Fruit fly (Drosophila melanogaster): ENCODE data around the gene CG2200.
A peak's percentile ranks its signal among the peaks of the same experiment; 100 is the strongest.

The CG2200 gene

DNA sequence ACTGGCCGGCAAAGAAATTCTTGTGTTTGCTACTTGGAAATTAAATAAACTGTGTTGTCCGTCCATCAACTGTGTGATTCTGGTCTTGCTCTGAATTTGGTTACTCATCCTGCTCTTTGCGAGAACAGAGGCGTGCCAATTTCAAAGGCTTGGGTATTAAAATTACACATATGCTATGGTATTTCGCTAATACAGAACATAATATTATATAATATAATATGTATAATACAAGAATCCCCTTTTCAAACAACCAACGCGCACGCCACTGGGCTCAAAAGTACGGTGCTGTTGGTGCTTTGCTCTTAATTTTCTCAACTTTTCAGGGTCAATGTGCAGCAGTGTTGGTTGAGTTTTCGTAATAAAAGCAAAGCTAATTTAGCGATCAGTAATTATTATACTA, 5.8 kb downstream of the CG2200 start (continued):
- no peak for TF ChIP-seq CG13287 (GFP tag; IDR thresholded peaks at IDR 0.05; ENCODE audit: partially characterized antibody)
- peak; percentile 81 for TF ChIP-seq CG12071 (GFP tag; optimal IDR thresholded peaks at IDR 0.05)
- peak; percentile 71 for TF ChIP-seq CG10321 (GFP tag; IDR thresholded peaks at IDR 0.05)
- TF ChIP-seq lbe (GFP tag; optimal IDR thresholded peaks at IDR 0.05), result peak; percentile 46
- peak; percentile 40 for TF ChIP-seq oc (tag; optimal IDR thresholded peaks at IDR 0.05)
- peak; percentile 86 for TF ChIP-seq CG3847 (GFP tag; IDR thresholded peaks at IDR 0.05)
- peak; percentile 68 for TF ChIP-seq Ets65A (GFP tag)
- TF ChIP-seq slbo (GFP tag; IDR thresholded peaks at IDR 0.05), result peak; percentile 94
- no peak for TF ChIP-seq Kr (GFP tag; optimal IDR thresholded peaks at IDR 0.05)
- TF ChIP-seq mirr (GFP tag; optimal IDR thresholded peaks at IDR 0.05), result peak; percentile 59
- no peak for TF ChIP-seq Mad (GFP tag; optimal IDR thresholded peaks at IDR 0.05)
- TF ChIP-seq CG17328 (GFP tag; IDR thresholded peaks at IDR 0.05), result peak; percentile 84
- no peak for TF ChIP-seq vnd (GFP tag; IDR thresholded peaks at IDR 0.05; ENCODE audit: partially characterized antibody)
- no peak for TF ChIP-seq CG7745 (tag; optimal IDR thresholded peaks at IDR 0.05)
- no peak for TF ChIP-seq Dref (GFP tag; IDR thresholded peaks at IDR 0.05)
- TF ChIP-seq mam (GFP tag; optimal IDR thresholded peaks at IDR 0.05), result peak; percentile 26
- peak; percentile 51 for TF ChIP-seq CG9437 (GFP tag; optimal IDR thresholded peaks at IDR 0.05)
- TF ChIP-seq Sry-β (GFP tag; optimal IDR thresholded peaks at IDR 0.05), result peak; percentile 17
- peak; percentile 5 for TF ChIP-seq trh (GFP tag; optimal IDR thresholded peaks at IDR 0.05)
- TF ChIP-seq CG4328 (GFP tag; optimal IDR thresholded peaks at IDR 0.05), result peak; percentile 38
- TF ChIP-seq NFAT (GFP tag; IDR thresholded peaks at IDR 0.05), result peak; percentile 91
- peak; percentile 85 for TF ChIP-seq CG11247 (GFP tag; IDR thresholded peaks at IDR 0.05)
- TF ChIP-seq CG5245 (GFP tag; optimal IDR thresholded peaks at IDR 0.05), result peak; percentile 55
- peak; percentile 75 for TF ChIP-seq dmrt99B (tag; optimal IDR thresholded peaks at IDR 0.05)
- TF ChIP-seq CG2120 (GFP tag; optimal IDR thresholded peaks at IDR 0.05), result peak; percentile 75
- TF ChIP-seq E2f2 (GFP tag; IDR thresholded peaks at IDR 0.05), result peak; percentile 71
- no peak for TF ChIP-seq Bdp1 (GFP tag; optimal IDR thresholded peaks at IDR 0.05)
- peak; percentile 75 for TF ChIP-seq bowl (GFP tag; IDR thresholded peaks at IDR 0.05)
- no peak for TF ChIP-seq bbx (GFP tag; IDR thresholded peaks at IDR 0.05; ENCODE audit: partially characterized antibody)
- no peak for TF ChIP-seq lov (optimal IDR thresholded peaks at IDR 0.05)
- peak; percentile 64; the same call in 1 of the 3 replicates for TF ChIP-seq lov (GFP tag; IDR thresholded peaks at IDR 0.05)
- no peak for TF ChIP-seq Opbp (GFP tag; IDR thresholded peaks at IDR 0.05; ENCODE audit: partially characterized antibody)
- peak; percentile 7 for TF ChIP-seq CG4707 (GFP tag; optimal IDR thresholded peaks at IDR 0.05)
- peak; percentile 79 for TF ChIP-seq klu (GFP tag; IDR thresholded peaks at IDR 0.05)
- TF ChIP-seq ATbp (GFP tag; optimal IDR thresholded peaks at IDR 0.05), result peak; percentile 66
- no peak for TF ChIP-seq Doc3 (GFP tag; IDR thresholded peaks at IDR 0.05; ENCODE audit: partially characterized antibody)
- peak; percentile 77; the same call in 2 of the 3 replicates for TF ChIP-seq gce (GFP tag; IDR thresholded peaks at IDR 0.05)
- TF ChIP-seq ham (GFP tag; IDR thresholded peaks at IDR 0.05), result peak; percentile 62; the same call in 1 of the 2 replicates
- TF ChIP-seq CG31441 (GFP tag; IDR thresholded peaks at IDR 0.05), result peak; percentile 81
- no peak for TF ChIP-seq pros (GFP tag; optimal IDR thresholded peaks at IDR 0.05)
- peak; percentile 88 for TF ChIP-seq CG7839 (tag; optimal IDR thresholded peaks at IDR 0.05)
- TF ChIP-seq salm (tag; optimal IDR thresholded peaks at IDR 0.05), result peak; percentile 64
- peak; percentile 45 for TF ChIP-seq nerfin-1 (tag; optimal IDR thresholded peaks at IDR 0.05)
- TF ChIP-seq CG12769 (tag; optimal IDR thresholded peaks at IDR 0.05), result peak; percentile 86
- no peak for TF ChIP-seq MESR4 (GFP tag; optimal IDR thresholded peaks at IDR 0.05)
- no peak for TF ChIP-seq stwl (tag; optimal IDR thresholded peaks at IDR 0.05)
- TF ChIP-seq scrt (GFP tag; optimal IDR thresholded peaks at IDR 0.05), result peak; percentile 72
- no peak for TF ChIP-seq Mes4 (GFP tag; optimal IDR thresholded peaks at IDR 0.05)
- no peak for TF ChIP-seq hb (GFP tag; IDR thresholded peaks at IDR 0.05; ENCODE audit: partially characterized antibody)
- TF ChIP-seq en (GFP tag; optimal IDR thresholded peaks at IDR 0.05), result no peak
- TF ChIP-seq CHES-1-like (GFP tag; optimal IDR thresholded peaks at IDR 0.05), result no peak

All from whole organism, embryonic.